Worm (Caenorhabditis elegans) whole organism, L3 larva: ENCODE measurements around the gene nspc-4.
A peak's percentile ranks its signal among the peaks of the same experiment; 100 is the strongest.

Experiments used
- R02D3.7 ChIP-seq: fragments of 150-350 bp; optimal IDR thresholded peaks from 2 replicates; lab custom pipeline; 2014; ENCODE audit warnings: missing biosample characterization, missing genetic modification characterization
- ZK546.5 ChIP-seq: sonication (generic microtip); optimal IDR thresholded peaks from 2 replicates; lab custom pipeline; 2017; ENCODE audit warnings: missing biosample characterization, missing genetic modification characterization
- aly-2 ChIP-seq: fragments of 150-350 bp; optimal IDR thresholded peaks from 2 replicates; lab custom pipeline; 2014; ENCODE audit warnings: missing biosample characterization, missing genetic modification characterization
- ama-1 ChIP-seq: fragments of 150-350 bp; optimal IDR thresholded peaks from 2 replicates; lab custom pipeline; 2018
- ceh-16 ChIP-seq: sonication (generic microtip); optimal IDR thresholded peaks from 2 replicates; lab custom pipeline; 2017; ENCODE audit warnings: missing biosample characterization, missing genetic modification characterization
- ceh-28 ChIP-seq: fragments of 150-350 bp; optimal IDR thresholded peaks from 2 replicates; lab custom pipeline; 2014; ENCODE audit warnings: missing biosample characterization, missing genetic modification reagents, missing genetic modification characterization
- ceh-82 ChIP-seq: fragments of 150-350 bp; optimal IDR thresholded peaks from 2 replicates; lab custom pipeline; 2014; ENCODE audit warnings: missing biosample characterization, missing genetic modification characterization
- ceh-9 ChIP-seq: sonication (generic microtip); optimal IDR thresholded peaks from 2 replicates; lab custom pipeline; 2018; ENCODE audit warnings: missing biosample characterization, missing genetic modification characterization
- daf-12 ChIP-seq: fragments of 150-350 bp; optimal IDR thresholded peaks from 2 replicates; lab custom pipeline; 2014; ENCODE audit warnings: missing biosample characterization, missing genetic modification reagents, missing genetic modification characterization
- egl-27 ChIP-seq: sonication (generic microtip); optimal IDR thresholded peaks from 4 replicates; lab custom pipeline; 2017; ENCODE audit warnings: missing biosample characterization, missing genetic modification reagents, missing genetic modification characterization
- egl-5 ChIP-seq: fragments of 150-350 bp; optimal IDR thresholded peaks from 2 replicates; lab custom pipeline; 2017; ENCODE audit warnings: missing biosample characterization, missing genetic modification reagents, missing genetic modification characterization, inconsistent platforms
- elt-1 ChIP-seq: fragments of 150-350 bp; optimal IDR thresholded peaks from 2 replicates; lab custom pipeline; 2014; ENCODE audit warnings: missing biosample characterization, missing genetic modification characterization
- elt-2 ChIP-seq: sonication (generic microtip); optimal IDR thresholded peaks from 2 replicates; lab custom pipeline; 2016; ENCODE audit warnings: missing genetic modification reagents, mild to moderate bottlenecking, missing genetic modification characterization, missing compliant biosample characterization
- elt-3 ChIP-seq, 3 experiments: fragments of 150-350 bp in 1 of 3; sonication (generic microtip) in 2 of 3; optimal IDR thresholded peaks; 2 replicates in 2 of 3; 4 replicates in 1 of 3; lab custom pipeline; 2014 to 2017; ENCODE audit warnings: missing biosample characterization in 3 of 3, missing genetic modification characterization in 3 of 3
- eor-1 ChIP-seq, 2 experiments: fragments of 150-350 bp; optimal IDR thresholded peaks; 2 replicates each; lab custom pipeline; 2014 to 2018; ENCODE audit warnings: missing biosample characterization in 2 of 2, missing genetic modification characterization in 2 of 2
- fkh-10 ChIP-seq: sonication (generic microtip); optimal IDR thresholded peaks from 2 replicates; lab custom pipeline; 2017; ENCODE audit warnings: missing biosample characterization, missing genetic modification reagents, missing genetic modification characterization
- fkh-2 ChIP-seq: fragments of 150-350 bp; optimal IDR thresholded peaks from 2 replicates; lab custom pipeline; 2014; ENCODE audit warnings: missing biosample characterization, missing genetic modification reagents, missing genetic modification characterization
- fos-1 ChIP-seq: fragments of 150-350 bp; optimal IDR thresholded peaks from 2 replicates; lab custom pipeline; 2014; ENCODE audit warnings: missing biosample characterization, missing genetic modification characterization
- hmg-11 ChIP-seq: sonication (generic microtip); optimal IDR thresholded peaks from 2 replicates; lab custom pipeline; 2016; ENCODE audit warnings: missing genetic modification characterization, missing compliant biosample characterization
- jun-1 ChIP-seq: fragments of 150-350 bp; optimal IDR thresholded peaks from 2 replicates; lab custom pipeline; 2014; ENCODE audit warnings: missing biosample characterization, missing genetic modification reagents, missing genetic modification characterization
- lin-15B ChIP-seq: fragments of 150-350 bp; optimal IDR thresholded peaks from 2 replicates; lab custom pipeline; 2014; ENCODE audit warnings: missing biosample characterization, missing genetic modification characterization
- lin-39 ChIP-seq: fragments of 150-350 bp; optimal IDR thresholded peaks from 2 replicates; lab custom pipeline; 2018; ENCODE audit warnings: missing biosample characterization, missing genetic modification reagents, missing genetic modification characterization
- lsy-12 ChIP-seq: sonication (generic microtip); optimal IDR thresholded peaks from 2 replicates; lab custom pipeline; 2016; ENCODE audit warnings: mild to moderate bottlenecking, missing genetic modification characterization, missing compliant biosample characterization
- mdl-1 ChIP-seq: fragments of 150-350 bp; optimal IDR thresholded peaks from 2 replicates; lab custom pipeline; 2014; ENCODE audit warnings: missing biosample characterization, missing genetic modification characterization
- mml-1 ChIP-seq: fragments of 150-350 bp; sonication (generic microtip); optimal IDR thresholded peaks from 3 replicates; lab custom pipeline; 2014; ENCODE audit warnings: missing biosample characterization, missing genetic modification characterization
- nfya-1 ChIP-seq: sonication (generic microtip); optimal IDR thresholded peaks from 2 replicates; lab custom pipeline; 2017; ENCODE audit warnings: missing genetic modification characterization, mild to moderate bottlenecking, missing compliant biosample characterization, antibody characterized with exemption, moderate library complexity; ENCODE audit not compliant: insufficient read depth
- nhr-11 ChIP-seq: fragments of 150-350 bp; optimal IDR thresholded peaks from 2 replicates; lab custom pipeline; 2014; ENCODE audit warnings: missing biosample characterization, missing genetic modification characterization
- nhr-12 ChIP-seq: fragments of 150-350 bp; optimal IDR thresholded peaks from 2 replicates; lab custom pipeline; 2014; ENCODE audit warnings: missing biosample characterization, missing genetic modification characterization
- nhr-23 ChIP-seq: fragments of 150-350 bp; optimal IDR thresholded peaks from 2 replicates; lab custom pipeline; 2014; ENCODE audit warnings: missing biosample characterization, missing genetic modification reagents, missing genetic modification characterization
- nhr-237 ChIP-seq: fragments of 150-350 bp; optimal IDR thresholded peaks from 2 replicates; lab custom pipeline; 2014; ENCODE audit warnings: missing biosample characterization, missing genetic modification characterization
- nhr-25 ChIP-seq: sonication (generic microtip); optimal IDR thresholded peaks from 2 replicates; lab custom pipeline; 2017; ENCODE audit warnings: missing biosample characterization, missing genetic modification characterization
- nhr-28 ChIP-seq: fragments of 150-350 bp; optimal IDR thresholded peaks from 2 replicates; lab custom pipeline; 2014; ENCODE audit warnings: missing biosample characterization, missing genetic modification characterization
- nhr-43 ChIP-seq: sonication (generic microtip); optimal IDR thresholded peaks from 2 replicates; lab custom pipeline; 2016; ENCODE audit warnings: mild to moderate bottlenecking, missing genetic modification characterization, missing compliant biosample characterization; ENCODE audit not compliant: poor library complexity, severe bottlenecking
- nhr-67 ChIP-seq: fragments of 150-350 bp; optimal IDR thresholded peaks from 2 replicates; lab custom pipeline; 2014; ENCODE audit warnings: missing biosample characterization, missing genetic modification characterization
- nhr-76 ChIP-seq: fragments of 150-350 bp; sonication (generic microtip); optimal IDR thresholded peaks from 5 replicates; lab custom pipeline; 2014; ENCODE audit warnings: missing biosample characterization, missing genetic modification characterization
- nhr-77 ChIP-seq: fragments of 150-350 bp; optimal IDR thresholded peaks from 2 replicates; lab custom pipeline; 2014; ENCODE audit warnings: missing biosample characterization, missing genetic modification characterization
- pha-4 ChIP-seq: fragments of 150-350 bp; optimal IDR thresholded peaks from 2 replicates; lab custom pipeline; 2014; ENCODE audit warnings: missing biosample characterization, missing genetic modification reagents, missing genetic modification characterization
- pqm-1 ChIP-seq: fragments of 150-350 bp; optimal IDR thresholded peaks from 2 replicates; lab custom pipeline; 2017; ENCODE audit warnings: missing biosample characterization, missing genetic modification characterization, inconsistent platforms
- sea-2 ChIP-seq: fragments of 150-350 bp; sonication (generic microtip); optimal IDR thresholded peaks from 4 replicates; lab custom pipeline; 2014; ENCODE audit warnings: missing biosample characterization, missing genetic modification reagents, missing genetic modification characterization
- skn-1 ChIP-seq: fragments of 150-350 bp; optimal IDR thresholded peaks from 2 replicates; lab custom pipeline; 2014; ENCODE audit warnings: missing biosample characterization, missing genetic modification characterization
- snpc-4 ChIP-seq: fragments of 150-350 bp; optimal IDR thresholded peaks from 2 replicates; lab custom pipeline; 2014; ENCODE audit warnings: missing biosample characterization, missing genetic modification characterization
- tbx-2 ChIP-seq: sonication (generic microtip); optimal IDR thresholded peaks from 2 replicates; lab custom pipeline; 2016; ENCODE audit warnings: mild to moderate bottlenecking, missing genetic modification characterization, missing compliant biosample characterization
- unc-39 ChIP-seq: sonication (generic microtip); optimal IDR thresholded peaks from 4 replicates; lab custom pipeline; 2017; ENCODE audit warnings: missing biosample characterization, missing genetic modification characterization
- unc-62 ChIP-seq: fragments of 150-350 bp; sonication (generic microtip); optimal IDR thresholded peaks from 4 replicates; lab custom pipeline; 2014; ENCODE audit warnings: missing biosample characterization, missing genetic modification reagents, missing genetic modification characterization
- zag-1 ChIP-seq: fragments of 150-350 bp; optimal IDR thresholded peaks from 2 replicates; lab custom pipeline; 2014; ENCODE audit warnings: missing biosample characterization, missing genetic modification characterization
- ztf-11 ChIP-seq: fragments of 150-350 bp; optimal IDR thresholded peaks from 2 replicates; lab custom pipeline; 2014; ENCODE audit warnings: missing biosample characterization, missing genetic modification characterization
- ztf-4 ChIP-seq: fragments of 150-350 bp; optimal IDR thresholded peaks from 2 replicates; lab custom pipeline; 2014; ENCODE audit warnings: missing biosample characterization, missing genetic modification characterization

Gene nspc-4

DNA sequence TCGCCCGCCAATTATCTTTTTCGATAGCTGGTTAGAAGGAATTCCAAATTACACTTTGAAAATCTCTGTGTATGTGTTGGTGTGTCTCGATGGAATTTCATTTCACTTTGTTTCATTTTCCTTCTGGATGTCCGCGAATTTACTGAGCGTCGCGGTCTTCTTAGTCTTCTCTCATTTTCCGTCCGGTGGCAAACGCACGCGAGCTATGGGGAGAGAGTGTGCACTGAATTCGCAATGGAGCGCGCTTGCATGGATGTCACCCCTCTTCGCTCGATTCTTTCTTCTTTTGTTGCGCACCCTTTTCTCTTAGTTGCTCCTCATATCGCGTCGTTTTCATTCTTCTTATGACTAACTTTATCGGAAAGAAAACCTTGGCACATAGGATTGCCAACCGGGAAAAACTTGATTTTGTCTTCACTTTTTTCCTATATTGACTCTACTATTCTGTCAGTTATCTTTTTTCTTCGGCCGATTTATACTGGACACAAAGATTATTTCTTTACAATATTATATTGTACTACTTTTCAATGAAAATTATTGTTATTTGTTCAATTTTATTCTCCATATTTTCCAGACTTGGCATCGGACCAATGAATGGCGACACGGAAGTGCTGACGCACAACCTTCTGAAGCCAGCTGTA lies 13.6 kb upstream of the nspc-4 start, which contains the start of gene dhhc-14 (continued):
- TF ChIP-seq hmg-11 (tag; lab: Kevin White, UChicago) (peak; percentile 57), R02D3.7 (tag; lab: Kevin White, UChicago) (no peak), nhr-67 (tag; lab: Kevin White, UChicago) (no peak), nhr-11 (tag; lab: Kevin White, UChicago) (no peak), ztf-11 (tag; lab: Kevin White, UChicago) (no peak), ZK546.5 (tag; lab: Kevin White, UChicago) (no peak), pha-4 (tag; lab: Kevin White, UChicago) (peak; percentile 45)

DNA sequence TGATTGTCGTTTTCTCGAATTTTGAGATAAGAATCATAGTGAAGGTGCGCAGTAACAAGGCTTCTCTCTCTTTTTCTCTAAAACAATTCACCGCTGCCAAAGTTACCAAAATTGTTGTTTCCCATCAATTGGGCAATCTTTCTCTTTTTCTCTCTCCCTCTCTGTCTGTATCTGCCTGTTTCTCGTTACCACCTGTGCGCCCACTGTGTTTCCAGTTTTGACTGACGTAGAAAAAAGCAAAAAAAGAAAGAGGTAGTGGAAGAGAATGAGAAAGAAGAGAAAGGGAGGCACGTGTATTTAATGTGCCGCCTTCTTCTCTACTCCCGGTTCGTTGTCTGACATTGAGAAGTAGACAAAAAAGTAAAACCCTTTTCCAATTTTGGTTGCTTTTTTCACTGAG lies 11.9 kb upstream of the nspc-4 start:
- TF ChIP-seq ZK546.5 (tag; lab: Kevin White, UChicago) (no peak), snpc-4 (tag; lab: Kevin White, UChicago) (no peak), aly-2 (tag; lab: Kevin White, UChicago) (no peak), nhr-11 (tag; lab: Kevin White, UChicago) (no peak), nhr-25 (tag; lab: Kevin White, UChicago) (peak; percentile 96), fkh-10 (GFP tag; lab: Kevin White, UChicago) (no peak), nhr-43 (peak; percentile 26), lin-39 (no peak), elt-3 (tag; optimal IDR thresholded peaks at IDR 0.05; lab: Kevin White, UChicago) (no peak), skn-1 (peak; percentile 0), egl-5 (no peak), lsy-12 (tag; lab: Kevin White, UChicago) (no peak), nhr-23 (tag; lab: Kevin White, UChicago) (peak; percentile 61), jun-1 (tag; lab: Kevin White, UChicago) (no peak), egl-27 (tag; lab: Kevin White, UChicago) (peak; percentile 24), nhr-237 (no peak), nhr-76 (no peak), mdl-1 (tag; lab: Kevin White, UChicago) (peak; percentile 61), elt-2 (tag; lab: Kevin White, UChicago) (peak; percentile 75), unc-39 (tag; lab: Kevin White, UChicago) (no peak), tbx-2 (tag; lab: Kevin White, UChicago) (no peak), nhr-12 (tag; lab: Kevin White, UChicago) (no peak), fos-1 (tag; lab: Kevin White, UChicago) (no peak), ceh-9 (no peak), mml-1 (tag; lab: Kevin White, UChicago) (peak; percentile 38), ama-1 (lab: Kevin White, UChicago) (no peak), lin-15B (no peak), zag-1 (tag; lab: Kevin White, UChicago) (no peak), eor-1 (tag; optimal IDR thresholded peaks at IDR 0.05; lab: Kevin White, UChicago) (no peak), nfya-1 (peak; percentile 53), elt-1 (tag; lab: Kevin White, UChicago) (peak; percentile 78), nhr-28 (tag; lab: Kevin White, UChicago) (no peak), fkh-2 (no peak), unc-62 (GFP tag; lab: Kevin White, UChicago) (no peak), daf-12 (tag; lab: Kevin White, UChicago) (no peak), pqm-1 (peak; percentile 27), hmg-11 (tag; lab: Kevin White, UChicago) (peak; percentile 46), ztf-11 (tag; lab: Kevin White, UChicago) (no peak), nhr-67 (tag; lab: Kevin White, UChicago) (no peak), nhr-77 (tag; lab: Kevin White, UChicago) (no peak), pha-4 (tag; lab: Kevin White, UChicago) (peak; percentile 69), ceh-16 (no peak), sea-2 (no peak), ceh-28 (tag; lab: Kevin White, UChicago) (no peak), ceh-82 (no peak), ztf-4 (tag; lab: Kevin White, UChicago) (no peak), R02D3.7 (tag; lab: Kevin White, UChicago) (no peak)
